Worm (Caenorhabditis elegans) whole organism, young adult: ENCODE data around the gene F09B9.4.

Source experiments
- B0019.2 ChIP-seq: fragments of 200-800 bp; sonication (Bioruptor generic); conservative IDR thresholded peaks from 2 replicates; pipeline ENCODE4 v1.3.6; 2022; ENCODE audit warnings: missing genetic modification reagents, missing genetic modification characterization, missing compliant biosample characterization
- D2030.7 ChIP-seq: fragments of 200-800 bp; sonication (Bioruptor generic); IDR thresholded peaks from 2 replicates; pipeline ENCODE4 v1.3.6; 2022; ENCODE audit warnings: missing genetic modification reagents, missing genetic modification characterization, missing compliant biosample characterization
- Y56A3A.18 ChIP-seq: fragments of 200-800 bp; sonication (Bioruptor generic); IDR thresholded peaks from 2 replicates; pipeline ENCODE4 v1.3.6; 2022; ENCODE audit warnings: missing genetic modification reagents, missing genetic modification characterization, missing compliant biosample characterization
- Y95B8A.8 ChIP-seq: fragments of 200-800 bp; sonication (Bioruptor generic); IDR thresholded peaks from 2 replicates; pipeline ENCODE4 v1.3.6; 2022; ENCODE audit warnings: missing genetic modification reagents, missing genetic modification characterization, missing compliant biosample characterization
- ZK185.1 ChIP-seq: sonication (generic microtip); optimal IDR thresholded peaks from 2 replicates; lab custom pipeline; 2016; ENCODE audit warnings: mild to moderate bottlenecking, missing genetic modification characterization, missing compliant biosample characterization; ENCODE audit not compliant: poor library complexity, severe bottlenecking
- ama-1 ChIP-seq, 3 experiments: fragments of 150-350 bp in 1 of 3; sonication (generic microtip) in 2 of 3; optimal IDR thresholded peaks; 2 replicates each; lab custom pipeline; 2014 to 2018; ENCODE audit warnings: missing biosample characterization in 2 of 3, missing genetic modification characterization in 2 of 3, missing genetic modification reagents in 2 of 3
- athp-1 ChIP-seq: sonication (generic microtip); optimal IDR thresholded peaks from 2 replicates; lab custom pipeline; 2017; ENCODE audit warnings: mild to moderate bottlenecking, missing genetic modification characterization, missing compliant biosample characterization
- bed-1 ChIP-seq: fragments of 200-800 bp; sonication (Bioruptor generic); IDR thresholded peaks from 2 replicates; pipeline ENCODE4 v1.3.6; 2022; ENCODE audit warnings: missing genetic modification reagents, missing genetic modification characterization, missing compliant biosample characterization
- bed-2 ChIP-seq: fragments of 200-800 bp; sonication (Bioruptor generic); IDR thresholded peaks from 2 replicates; pipeline ENCODE4 v1.3.6; 2022; ENCODE audit warnings: missing genetic modification reagents, missing genetic modification characterization, missing compliant biosample characterization
- ceh-100 ChIP-seq: fragments of 200-800 bp; sonication (Bioruptor generic); IDR thresholded peaks from 2 replicates; pipeline ENCODE4 v1.3.6; 2022; ENCODE audit warnings: missing genetic modification reagents, missing genetic modification characterization, missing compliant biosample characterization
- ceh-27 ChIP-seq: fragments of 200-800 bp; sonication (Bioruptor generic); optimal IDR thresholded peaks from 2 replicates; lab custom pipeline; 2018; ENCODE audit warnings: mild to moderate bottlenecking, missing genetic modification characterization, moderate library complexity, missing compliant biosample characterization
- die-1 ChIP-seq: sonication (generic microtip); optimal IDR thresholded peaks from 2 replicates; lab custom pipeline; 2016; ENCODE audit warnings: missing genotype, mild to moderate bottlenecking, missing genetic modification characterization, missing compliant biosample characterization
- dpff-1 ChIP-seq: sonication (generic microtip); optimal IDR thresholded peaks from 2 replicates; lab custom pipeline; 2017; ENCODE audit warnings: mild to moderate bottlenecking, missing genetic modification characterization, missing compliant biosample characterization
- egl-18 ChIP-seq: fragments of 200-800 bp; sonication (Bioruptor generic); IDR thresholded peaks from 2 replicates; pipeline ENCODE4 v1.3.6; 2022; ENCODE audit warnings: missing genetic modification reagents, missing genetic modification characterization, missing compliant biosample characterization
- ets-4 ChIP-seq: fragments of 200-800 bp; sonication (Bioruptor generic); optimal IDR thresholded peaks from 2 replicates; lab custom pipeline; 2018; ENCODE audit warnings: mild to moderate bottlenecking, missing genetic modification characterization, missing compliant biosample characterization
- him-1 ChIP-seq: sonication (generic microtip); optimal IDR thresholded peaks from 2 replicates; lab custom pipeline; 2016; ENCODE audit warnings: missing genotype, missing genetic modification reagents, missing genetic modification characterization, missing compliant biosample characterization
- lin-26 ChIP-seq: fragments of 200-800 bp; sonication (Bioruptor generic); IDR thresholded peaks from 2 replicates; pipeline ENCODE4 v1.3.6; 2022; ENCODE audit warnings: missing genetic modification reagents, missing genetic modification characterization, missing compliant biosample characterization
- lin-35 ChIP-seq, 3 experiments: fragments of 150-350 bp in 2 of 3; sonication (generic microtip) in 1 of 3; optimal IDR thresholded peaks; 2 replicates each; lab custom pipeline; 2014 to 2018; ENCODE audit warnings: missing biosample characterization in 3 of 3, missing genetic modification characterization in 3 of 3, missing genetic modification reagents in 3 of 3
- lir-1 ChIP-seq: fragments of 200-800 bp; sonication (Bioruptor generic); conservative IDR thresholded peaks from 2 replicates; pipeline ENCODE4 v1.3.6; 2022; ENCODE audit warnings: missing genetic modification reagents, missing genetic modification characterization, missing compliant biosample characterization
- madf-10 ChIP-seq: sonication (generic microtip); optimal IDR thresholded peaks from 2 replicates; lab custom pipeline; 2016; ENCODE audit warnings: mild to moderate bottlenecking, missing genetic modification characterization, missing compliant biosample characterization
- madf-6 ChIP-seq: fragments of 200-800 bp; sonication (Bioruptor generic); IDR thresholded peaks from 2 replicates; pipeline ENCODE4 v1.3.6; 2022; ENCODE audit warnings: missing genetic modification reagents, missing genetic modification characterization, missing compliant biosample characterization
- mcd-1 ChIP-seq: fragments of 200-800 bp; sonication (Bioruptor generic); IDR thresholded peaks from 2 replicates; pipeline ENCODE4 v1.3.6; 2022; ENCODE audit warnings: missing genetic modification reagents, missing genetic modification characterization, missing compliant biosample characterization
- mel-28 ChIP-seq: sonication (generic microtip); optimal IDR thresholded peaks from 2 replicates; lab custom pipeline; 2016; ENCODE audit warnings: borderline replicate concordance, mild to moderate bottlenecking, missing genetic modification characterization, missing compliant biosample characterization
- mes-4 ChIP-seq: sonication (generic microtip); optimal IDR thresholded peaks from 2 replicates; lab custom pipeline; 2016; ENCODE audit warnings: missing genotype, missing genetic modification characterization, missing compliant biosample characterization
- mxl-1 ChIP-seq: sonication (generic microtip); optimal IDR thresholded peaks from 2 replicates; lab custom pipeline; 2016; ENCODE audit warnings: missing genetic modification characterization, missing compliant biosample characterization
- nfya-1 ChIP-seq: sonication (generic microtip); optimal IDR thresholded peaks from 2 replicates; lab custom pipeline; 2017; ENCODE audit warnings: antibody characterized with exemption, missing compliant biosample characterization, missing genetic modification characterization, borderline replicate concordance; ENCODE audit not compliant: insufficient read depth
- nfya-2 ChIP-seq: fragments of 200-800 bp; sonication (Bioruptor generic); IDR thresholded peaks from 2 replicates; pipeline ENCODE4 v1.3.6; 2022; ENCODE audit warnings: missing genetic modification reagents, missing genetic modification characterization, missing compliant biosample characterization
- nhr-90 ChIP-seq: sonication (generic microtip); optimal IDR thresholded peaks from 2 replicates; lab custom pipeline; 2016; ENCODE audit warnings: missing genotype, mild to moderate bottlenecking, missing genetic modification characterization, missing compliant biosample characterization
- pha-4 ChIP-seq: fragments of 150-350 bp; sonication (generic microtip); optimal IDR thresholded peaks from 2 replicates; lab custom pipeline; 2014; ENCODE audit warnings: missing biosample characterization, missing genetic modification reagents, missing genetic modification characterization
- rcor-1 ChIP-seq: fragments of 200-800 bp; sonication (Bioruptor generic); IDR thresholded peaks from 2 replicates; pipeline ENCODE4 v1.3.6; 2022; ENCODE audit warnings: missing genetic modification reagents, missing genetic modification characterization, missing compliant biosample characterization
- rec-8 ChIP-seq, 2 experiments: sonication (generic microtip); optimal IDR thresholded peaks; 2 replicates each; lab custom pipeline; 2016; ENCODE audit warnings: mild to moderate bottlenecking in 2 of 2, missing genetic modification characterization in 2 of 2, missing genetic modification reagents in 2 of 2, missing genotype in 2 of 2, missing biosample characterization in 1 of 2, missing compliant biosample characterization in 1 of 2, moderate library complexity in 1 of 2
- sea-2 ChIP-seq: fragments of 200-800 bp; sonication (Bioruptor generic); IDR thresholded peaks from 2 replicates; pipeline ENCODE4 v1.3.6; 2022; ENCODE audit warnings: missing genetic modification characterization, missing compliant biosample characterization
- snpc-3.4 ChIP-seq: sonication (generic microtip); optimal IDR thresholded peaks from 2 replicates; lab custom pipeline; 2017; ENCODE audit warnings: missing genetic modification characterization, mild to moderate bottlenecking, missing compliant biosample characterization, antibody characterized with exemption, moderate library complexity, missing genotype, missing genetic modification reagents
- snpc-4 ChIP-seq, 5 experiments: fragments of 150-350 bp in 1 of 5; sonication (generic microtip) in 4 of 5; optimal IDR thresholded peaks; 2 replicates each; lab custom pipeline; 2014 to 2018; ENCODE audit warnings: missing genetic modification characterization in 5 of 5, missing biosample characterization in 3 of 5, antibody characterized with exemption in 2 of 5, mild to moderate bottlenecking in 2 of 5, missing compliant biosample characterization in 2 of 5, missing genotype in 2 of 5, moderate library complexity in 2 of 5, missing genetic modification reagents in 1 of 5
- tbp1 ChIP-seq: fragments of 200-800 bp; sonication (Bioruptor generic); optimal IDR thresholded peaks from 2 replicates; lab custom pipeline; 2018; ENCODE audit warnings: mild to moderate bottlenecking, missing genetic modification characterization, missing compliant biosample characterization
- tbx-9 ChIP-seq: sonication (generic microtip); optimal IDR thresholded peaks from 2 replicates; lab custom pipeline; 2016; ENCODE audit warnings: borderline replicate concordance, missing genetic modification characterization, inconsistent platforms, missing compliant biosample characterization
- tlf-1 ChIP-seq: fragments of 200-800 bp; sonication (Bioruptor generic); optimal IDR thresholded peaks from 2 replicates; lab custom pipeline; 2018; ENCODE audit warnings: mild to moderate bottlenecking, missing genetic modification characterization, missing compliant biosample characterization
- xnd-1 ChIP-seq: sonication (generic microtip); optimal IDR thresholded peaks from 2 replicates; lab custom pipeline; 2016; ENCODE audit warnings: missing genotype, missing genetic modification reagents, missing genetic modification characterization, missing compliant biosample characterization
- ztf-18 ChIP-seq: sonication (generic microtip); optimal IDR thresholded peaks from 2 replicates; lab custom pipeline; 2016; ENCODE audit warnings: missing genotype, mild to moderate bottlenecking, missing genetic modification characterization, missing compliant biosample characterization

The F09B9.4 gene

DNA sequence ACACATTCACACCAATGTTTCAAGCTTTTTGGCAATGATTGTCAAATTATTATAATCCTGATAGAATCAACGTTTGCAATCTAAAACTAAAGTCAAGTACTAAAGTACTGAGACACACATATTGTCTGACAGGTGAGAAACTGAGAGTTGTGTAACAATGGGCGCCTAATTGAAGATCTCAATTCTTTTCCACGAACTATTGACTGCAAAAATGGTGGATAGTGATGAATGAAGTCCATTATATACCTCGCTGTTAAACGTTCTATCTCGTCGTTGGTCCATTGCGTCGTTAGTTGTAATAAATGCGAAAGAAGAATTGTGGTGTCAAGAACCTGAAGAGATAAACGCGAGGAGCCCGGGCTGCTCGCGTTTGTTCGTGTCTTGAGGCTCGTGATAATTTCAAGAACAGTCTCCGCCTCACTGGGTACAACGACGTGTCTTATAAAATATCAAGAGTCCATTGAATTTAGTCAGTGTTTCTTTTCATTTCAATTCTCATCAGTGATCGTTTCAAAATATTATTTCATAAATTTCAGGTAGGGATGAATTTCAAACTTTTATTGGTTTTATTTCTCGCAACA lies at the start of gene F09B9.4:
Gene F09B9.4, plus strand, starts transcription at position 531 of the 581 bp plus-strand sequence.
- no peak for TF ChIP-seq pha-4 (tag; lab: Kevin White, UChicago)
- no peak for TF ChIP-seq ZK185.1 (tag; lab: Kevin White, UChicago)
- TF ChIP-seq rec-8 (tag; optimal IDR thresholded peaks at IDR 0.05; lab: Kevin White, UChicago), result no peak
- no peak for TF ChIP-seq D2030.7 (GFP tag; lab: Robert Waterston, UW)
- TF ChIP-seq tbx-9 (tag; lab: Kevin White, UChicago), result no peak

DNA sequence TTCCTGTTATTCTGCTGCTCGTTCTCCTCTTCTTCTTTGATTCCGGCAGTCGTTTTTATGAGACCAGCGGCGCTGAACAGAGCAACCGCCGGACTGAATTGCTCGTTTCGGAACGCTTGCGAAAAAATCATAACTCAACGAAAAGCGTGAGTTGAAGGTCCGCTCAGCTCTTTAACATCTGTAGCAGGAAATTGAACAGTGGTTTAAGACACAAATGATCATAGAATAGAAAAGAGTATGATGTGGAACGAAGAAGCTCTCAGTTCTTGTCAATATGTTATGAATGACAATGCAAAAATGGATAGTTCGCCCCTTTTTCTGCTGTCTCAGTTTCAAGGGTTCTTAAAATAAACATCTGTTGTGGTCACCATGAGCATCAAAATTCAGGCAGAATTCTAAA lies 46.8 kb upstream of the F09B9.4 start:
- TF ChIP-seq rec-8 (tag; optimal IDR thresholded peaks at IDR 0.05; lab: Kevin White, UChicago) (no peak), nfya-2 (GFP tag; lab: Robert Waterston, UW) (no peak)

ce11 chrX:10123015-10123414 lies 37.4 kb upstream of the F09B9.4 start:
- TF ChIP-seq madf-6, result no peak
- no peak for TF ChIP-seq tbp1 (GFP tag; lab: Kevin White, UChicago)
- no peak for TF ChIP-seq lin-26 (GFP tag; lab: Robert Waterston, UW)
- TF ChIP-seq ceh-27, result no peak
- no peak for TF ChIP-seq tlf-1 (GFP tag; lab: Kevin White, UChicago)
- no peak for TF ChIP-seq snpc-4 (GFP tag; optimal IDR thresholded peaks at IDR 0.05; lab: Kevin White, UChicago)
- no peak for TF ChIP-seq snpc-4 (tag; optimal IDR thresholded peaks at IDR 0.05; lab: Kevin White, UChicago)
- no peak for TF ChIP-seq Y56A3A.18
- no peak for TF ChIP-seq ztf-18
- no peak for TF ChIP-seq egl-18 (GFP tag; lab: Robert Waterston, UW)
- TF ChIP-seq bed-2 (GFP tag; lab: Robert Waterston, UW), result no peak
- TF ChIP-seq xnd-1 (tag; lab: Kevin White, UChicago), result no peak
- TF ChIP-seq dpff-1 (tag; lab: Kevin White, UChicago), result no peak
- no peak for TF ChIP-seq mel-28 (tag; lab: Kevin White, UChicago)
- no peak for TF ChIP-seq nfya-1
- TF ChIP-seq ama-1 (optimal IDR thresholded peaks at IDR 0.05; lab: Kevin White, UChicago), result no peak
- no peak for TF ChIP-seq ama-1 (GFP tag; optimal IDR thresholded peaks at IDR 0.05; lab: Kevin White, UChicago)
- TF ChIP-seq pha-4 (tag; lab: Kevin White, UChicago), result no peak
- TF ChIP-seq, all 124 proteins: peak for 0

DNA sequence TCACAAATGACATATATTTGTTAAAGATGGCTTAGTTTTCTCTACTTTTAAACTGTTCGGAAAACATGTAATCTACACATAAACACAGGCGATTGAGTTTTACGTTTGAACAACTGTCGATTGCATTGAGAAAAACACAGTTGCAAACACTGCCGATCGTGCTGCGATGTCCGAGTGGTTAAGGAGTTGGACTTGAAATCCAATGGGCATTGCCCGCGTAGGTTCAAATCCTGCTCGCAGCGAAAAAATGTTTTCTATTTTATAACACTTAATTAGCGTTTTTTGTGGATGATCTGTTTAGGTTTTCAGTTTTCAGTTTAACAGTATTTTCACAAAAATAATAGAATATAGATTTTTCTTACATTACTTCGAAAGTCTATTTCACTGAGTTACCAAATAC lies 36.1 kb upstream of the F09B9.4 start:
- TF ChIP-seq die-1 (tag; lab: Kevin White, UChicago) (peak; percentile 72), rec-8 (tag; optimal IDR thresholded peaks at IDR 0.05; lab: Kevin White, UChicago) (peak; percentile 50 to 53), ceh-100 (GFP tag; lab: Robert Waterston, UW) (0 out of 2 replicates have a peak, but pooled peaks have one; percentile 30), mel-28 (tag; lab: Kevin White, UChicago) (no peak), lin-26 (GFP tag; lab: Robert Waterston, UW) (peak; percentile 83), B0019.2 (GFP tag; lab: Robert Waterston, UW) (no peak), mes-4 (tag; lab: Kevin White, UChicago) (peak; percentile 12), ceh-27 (peak; percentile 12), snpc-4 (GFP tag; optimal IDR thresholded peaks at IDR 0.05; lab: Kevin White, UChicago) (peak; percentile 70), snpc-4 (tag; optimal IDR thresholded peaks at IDR 0.05; lab: Kevin White, UChicago) (peak in 1 of 4 experiments; percentile 60), sea-2 (GFP tag; lab: Robert Waterston, UW) (no peak), lir-1 (GFP tag; lab: Robert Waterston, UW) (no peak), lin-35 (GFP tag; optimal IDR thresholded peaks at IDR 0.05; lab: Kevin White, UChicago) (no peak), tbp1 (GFP tag; lab: Kevin White, UChicago) (peak; percentile 88), him-1 (tag; lab: Kevin White, UChicago) (peak; percentile 46), nhr-90 (tag; lab: Kevin White, UChicago) (peak; percentile 51), mcd-1 (no peak), athp-1 (tag; lab: Kevin White, UChicago) (peak; percentile 47), mxl-1 (tag; lab: Kevin White, UChicago) (peak; percentile 63), ZK185.1 (tag; lab: Kevin White, UChicago) (peak; percentile 41), madf-10 (tag; lab: Kevin White, UChicago) (peak; percentile 45), D2030.7 (GFP tag; lab: Robert Waterston, UW) (peak; percentile 63), ets-4 (GFP tag; lab: Kevin White, UChicago) (no peak), rcor-1 (GFP tag; lab: Robert Waterston, UW) (0 out of 2 replicates have a peak, but pooled peaks have one; percentile 33), ztf-18 (peak; percentile 42), snpc-3.4 (peak; percentile 23), Y95B8A.8 (GFP tag; lab: Robert Waterston, UW) (no peak), bed-1 (GFP tag; lab: Robert Waterston, UW) (no peak)
